Fruit fly (Drosophila melanogaster): ENCODE measurements around the gene koko.

Gene koko

dm6 chr3R:18381014-18381512 is 21.8 kb upstream of the koko start, which contains the start of gene CG7675 (continued):
- TF ChIP-seq mam (GFP tag; optimal IDR thresholded peaks at IDR 0.05) = no peak
- TF ChIP-seq CG9215 (GFP tag; IDR thresholded peaks at IDR 0.05) = no peak
- no peak for TF ChIP-seq cato (GFP tag; optimal IDR thresholded peaks at IDR 0.05; ENCODE audit: borderline replicate concordance)
- no peak for TF ChIP-seq CG31365 (tag; optimal IDR thresholded peaks at IDR 0.05)
- TF ChIP-seq Hmx (GFP tag; optimal IDR thresholded peaks at IDR 0.05) = no peak
- no peak for TF ChIP-seq Sox102F (GFP tag; optimal IDR thresholded peaks at IDR 0.05)
- TF ChIP-seq amos (GFP tag; IDR thresholded peaks at IDR 0.05; ENCODE audit: partially characterized antibody) = peak; percentile 19; the same call in 1 of the 2 replicates
- no peak for TF ChIP-seq E2f2 (GFP tag; IDR thresholded peaks at IDR 0.05)
- TF ChIP-seq CG15073 (GFP tag; optimal IDR thresholded peaks at IDR 0.05) = no peak
- no peak for TF ChIP-seq CG17568 (GFP tag; optimal IDR thresholded peaks at IDR 0.05)
- no peak for TF ChIP-seq lov (optimal IDR thresholded peaks at IDR 0.05)
- TF ChIP-seq lov (GFP tag; IDR thresholded peaks at IDR 0.05) = no peak
- TF ChIP-seq kni (GFP tag; optimal IDR thresholded peaks at IDR 0.05) = peak; percentile 79
- TF ChIP-seq CG13424 (tag; optimal IDR thresholded peaks at IDR 0.05) = no peak
- no peak for TF ChIP-seq CG1529 (GFP tag; optimal IDR thresholded peaks at IDR 0.05)
- TF ChIP-seq CG13123 (GFP tag; optimal IDR thresholded peaks at IDR 0.05) = no peak
- TF ChIP-seq sob (GFP tag; IDR thresholded peaks at IDR 0.05) = no peak
- TF ChIP-seq usp (GFP tag; optimal IDR thresholded peaks at IDR 0.05) = no peak
- no peak for TF ChIP-seq E2f1 (GFP tag; IDR thresholded peaks at IDR 0.05)
- TF ChIP-seq CG11085 (GFP tag; IDR thresholded peaks at IDR 0.05) = no peak
- no peak for TF ChIP-seq salm (tag; optimal IDR thresholded peaks at IDR 0.05)
- no peak for TF ChIP-seq CG34224 (GFP tag; IDR thresholded peaks at IDR 0.05; ENCODE audit: partially characterized antibody)
- no peak for TF ChIP-seq slp2 (GFP tag; optimal IDR thresholded peaks at IDR 0.05)
- TF ChIP-seq Chrac-16 (GFP tag; optimal IDR thresholded peaks at IDR 0.05) = no peak
- no peak for TF ChIP-seq CG9609 (GFP tag; optimal IDR thresholded peaks at IDR 0.05)
- TF ChIP-seq pum (GFP tag; optimal IDR thresholded peaks at IDR 0.05) = no peak
- TF ChIP-seq HLHmδ (GFP tag; optimal IDR thresholded peaks at IDR 0.05) = peak; percentile 21
- no peak for TF ChIP-seq dati (GFP tag; IDR thresholded peaks at IDR 0.05)
- no peak for TF ChIP-seq CkIIα-i1 (GFP tag; IDR thresholded peaks at IDR 0.05)
- TF ChIP-seq CG7786 (GFP tag; optimal IDR thresholded peaks at IDR 0.05) = no peak
- no peak for TF ChIP-seq CG12104 (GFP tag; optimal IDR thresholded peaks at IDR 0.05)
- TF ChIP-seq ato (GFP tag; IDR thresholded peaks at IDR 0.05; ENCODE audit: partially characterized antibody) = no peak
- TF ChIP-seq nau (GFP tag; optimal IDR thresholded peaks at IDR 0.05) = no peak
- no peak for TF ChIP-seq Max (GFP tag; optimal IDR thresholded peaks at IDR 0.05)
- TF ChIP-seq luna (GFP tag; optimal IDR thresholded peaks at IDR 0.05) = no peak
- TF ChIP-seq corto (GFP tag; optimal IDR thresholded peaks at IDR 0.05) = no peak
- TF ChIP-seq Trl (optimal IDR thresholded peaks at IDR 0.05) = peak; percentile 20 to 26
- TF ChIP-seq Trl (GFP tag; optimal IDR thresholded peaks at IDR 0.05) = no peak
- no peak for TF ChIP-seq D19B (GFP tag; optimal IDR thresholded peaks at IDR 0.05)
- no peak for TF ChIP-seq zen2 (GFP tag; IDR thresholded peaks at IDR 0.05; ENCODE audit: partially characterized antibody)
- no peak for TF ChIP-seq bcd (GFP tag; optimal IDR thresholded peaks at IDR 0.05)
- TF ChIP-seq Asciz (GFP tag; optimal IDR thresholded peaks at IDR 0.05) = no peak
- no peak for TF ChIP-seq eve (GFP tag; optimal IDR thresholded peaks at IDR 0.05)
- TF ChIP-seq CG13287 (GFP tag; IDR thresholded peaks at IDR 0.05; ENCODE audit: partially characterized antibody) = peak; percentile 24; the same call in 1 of the 2 replicates
- TF ChIP-seq CG4360 (GFP tag; IDR thresholded peaks at IDR 0.05) = no peak
- TF ChIP-seq bsh (GFP tag; optimal IDR thresholded peaks at IDR 0.05) = peak in 1 of 2 experiments; percentile 61
- no peak for TF ChIP-seq CG34376 (GFP tag; optimal IDR thresholded peaks at IDR 0.05)
- TF ChIP-seq seq (GFP tag; IDR thresholded peaks at IDR 0.05) = no peak
- no peak for TF ChIP-seq Adf1 (GFP tag; IDR thresholded peaks at IDR 0.05)
- TF ChIP-seq CHES-1-like (GFP tag; optimal IDR thresholded peaks at IDR 0.05) = no peak
- TF ChIP-seq fd64A (GFP tag; optimal IDR thresholded peaks at IDR 0.05) = no peak
- no peak for TF ChIP-seq CG6765 (GFP tag; optimal IDR thresholded peaks at IDR 0.05)
